Fruit fly (Drosophila melanogaster) S2 (cell line): Measurements from ENCODE around the gene Mnn1.

Source experiments
- CG8478 ChIP-seq: fragments of >200 bp; optimal IDR thresholded peaks from 2 replicates; lab custom pipeline; 2018
- CTCF ChIP-seq, 2 experiments: fragments of >200 bp; optimal IDR thresholded peaks; 2 replicates each; lab custom pipeline; 2018

DNA sequence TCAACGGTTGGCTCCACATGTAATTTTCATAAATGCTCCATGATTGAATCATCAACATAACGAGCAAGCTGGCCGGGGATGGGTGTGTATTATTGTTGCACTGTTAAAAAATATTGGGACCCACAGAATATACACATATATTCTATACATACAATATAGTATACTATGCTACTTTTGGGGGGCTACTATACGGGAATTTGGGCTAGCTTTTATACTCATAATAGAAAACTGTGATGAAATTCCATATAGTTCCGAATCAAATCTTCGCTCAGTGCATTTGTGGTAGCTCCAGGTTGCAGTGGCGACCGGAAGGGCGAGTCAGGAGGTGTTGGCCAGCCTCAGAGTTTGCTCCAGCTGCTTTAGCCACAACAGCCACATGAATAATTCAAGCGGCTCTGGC lies 15.8 kb downstream of the Mnn1 start:
- TF ChIP-seq CG8478, result no peak
- TF ChIP-seq CTCF (optimal IDR thresholded peaks at IDR 0.05; lab: Kevin White, UChicago), result no peak
